Fruit fly (Drosophila melanogaster): ENCODE data around the gene Nup107.

The Nup107 gene

DNA sequence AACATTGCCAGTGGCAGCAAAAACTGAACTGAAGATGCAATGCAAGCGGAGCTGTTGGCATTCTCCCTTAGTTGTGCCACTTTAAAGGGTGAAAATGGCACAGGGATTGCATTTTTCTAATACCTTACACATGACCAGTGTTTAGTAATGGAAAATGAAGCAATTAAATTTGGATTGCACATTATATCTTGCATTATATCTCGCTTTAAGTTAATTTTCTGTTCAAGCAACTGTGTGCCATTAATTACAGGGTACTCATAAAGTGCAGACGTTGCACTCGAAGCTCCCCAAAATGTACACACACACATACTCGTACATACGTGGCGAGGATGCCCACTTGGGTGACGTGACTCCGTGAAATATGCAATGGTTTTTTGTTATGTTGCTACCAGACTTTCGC is 23.8 kb upstream of the Nup107 start:
- TF ChIP-seq Eip75B (GFP tag; optimal IDR thresholded peaks at IDR 0.05): peak; percentile 54
- peak; percentile 51 for TF ChIP-seq cyc (GFP tag; optimal IDR thresholded peaks at IDR 0.05)
- TF ChIP-seq CG3919 (GFP tag; optimal IDR thresholded peaks at IDR 0.05): peak; percentile 56
- no peak for TF ChIP-seq CG9139 (GFP tag; optimal IDR thresholded peaks at IDR 0.05)
- no peak for TF ChIP-seq CG11294 (GFP tag; IDR thresholded peaks at IDR 0.05)
- TF ChIP-seq CG11902 (GFP tag; optimal IDR thresholded peaks at IDR 0.05): peak; percentile 3
- peak; percentile 42 for TF ChIP-seq CG8632 (GFP tag; optimal IDR thresholded peaks at IDR 0.05)
- TF ChIP-seq eg (GFP tag; IDR thresholded peaks at IDR 0.05): no peak
- TF ChIP-seq svp (GFP tag): peak; percentile 69
- peak; percentile 41 for TF ChIP-seq Sox102F (GFP tag; optimal IDR thresholded peaks at IDR 0.05)
- TF ChIP-seq fkh (GFP tag; optimal IDR thresholded peaks at IDR 0.05): no peak
- no peak for TF ChIP-seq dac (GFP tag; optimal IDR thresholded peaks at IDR 0.05)
- no peak for TF ChIP-seq Gug (GFP tag; IDR thresholded peaks at IDR 0.05)
- no peak for TF ChIP-seq CG11762 (GFP tag; optimal IDR thresholded peaks at IDR 0.05; ENCODE audit: insufficient read depth)
- peak; percentile 61 for TF ChIP-seq acj6 (GFP tag; optimal IDR thresholded peaks at IDR 0.05)
- peak; percentile 61 for TF ChIP-seq Ets96B (tag; optimal IDR thresholded peaks at IDR 0.05)
- TF ChIP-seq Sox15 (GFP tag; optimal IDR thresholded peaks at IDR 0.05): peak; percentile 20
- TF ChIP-seq CG3032 (tag; optimal IDR thresholded peaks at IDR 0.05): peak; percentile 38
- TF ChIP-seq Met (GFP tag; optimal IDR thresholded peaks at IDR 0.05): peak; percentile 33
- TF ChIP-seq Eip93F (GFP tag; optimal IDR thresholded peaks at IDR 0.05): no peak
- no peak for TF ChIP-seq CG6808 (GFP tag; optimal IDR thresholded peaks at IDR 0.05)
- TF ChIP-seq CG8319 (GFP tag; optimal IDR thresholded peaks at IDR 0.05): peak; percentile 29
- peak; percentile 50 for TF ChIP-seq CG34406 (GFP tag; optimal IDR thresholded peaks at IDR 0.05)
- TF ChIP-seq Ets21C (GFP tag; optimal IDR thresholded peaks at IDR 0.05): peak; percentile 20
- TF ChIP-seq fd59A (GFP tag; optimal IDR thresholded peaks at IDR 0.05): no peak
- no peak for TF ChIP-seq fd85E (GFP tag; optimal IDR thresholded peaks at IDR 0.05)
- peak in 1 of 2 experiments; percentile 26 for TF ChIP-seq salr (GFP tag; optimal IDR thresholded peaks at IDR 0.05)
- TF ChIP-seq CG15336 (GFP tag; IDR thresholded peaks at IDR 0.05): no peak
- no peak for TF ChIP-seq Hr38 (GFP tag; optimal IDR thresholded peaks at IDR 0.05)
- peak; percentile 21 for TF ChIP-seq CG7368 (GFP tag; optimal IDR thresholded peaks at IDR 0.05)
- TF ChIP-seq esn (GFP tag; optimal IDR thresholded peaks at IDR 0.05): peak; percentile 46
- TF ChIP-seq Smox (GFP tag; optimal IDR thresholded peaks at IDR 0.05): peak; percentile 49
- TF ChIP-seq CG6792 (GFP tag; optimal IDR thresholded peaks at IDR 0.05): peak; percentile 52
- TF ChIP-seq ss (GFP tag; optimal IDR thresholded peaks at IDR 0.05): peak in 1 of 2 experiments; percentile 33
- no peak for TF ChIP-seq CG6276 (GFP tag; optimal IDR thresholded peaks at IDR 0.05)
- TF ChIP-seq Hr39 (GFP tag; optimal IDR thresholded peaks at IDR 0.05): peak; percentile 35
- TF ChIP-seq Lpt (GFP tag; optimal IDR thresholded peaks at IDR 0.05): no peak
- peak; percentile 57 for TF ChIP-seq CG32006 (GFP tag; optimal IDR thresholded peaks at IDR 0.05)
- no peak for TF ChIP-seq CG4318 (GFP tag; optimal IDR thresholded peaks at IDR 0.05)
- no peak for TF ChIP-seq spab (GFP tag; optimal IDR thresholded peaks at IDR 0.05)
- peak; percentile 83 for TF ChIP-seq Eip78C (GFP tag)
- peak; percentile 71 for TF ChIP-seq CG6163 (GFP tag; IDR thresholded peaks at IDR 0.05)
- peak; percentile 53 for TF ChIP-seq CG10631 (GFP tag; optimal IDR thresholded peaks at IDR 0.05)
- TF ChIP-seq CG6854 (GFP tag; optimal IDR thresholded peaks at IDR 0.05): no peak
- TF ChIP-seq Sox14 (GFP tag; optimal IDR thresholded peaks at IDR 0.05): peak; percentile 51
- peak; percentile 63 for TF ChIP-seq CG10669 (GFP tag; optimal IDR thresholded peaks at IDR 0.05)
- TF ChIP-seq Blimp-1 (GFP tag; optimal IDR thresholded peaks at IDR 0.05): no peak
- no peak for TF ChIP-seq net (GFP tag; optimal IDR thresholded peaks at IDR 0.05)
- TF ChIP-seq OdsH (GFP tag; optimal IDR thresholded peaks at IDR 0.05): peak; percentile 37
- peak; percentile 26 for TF ChIP-seq Hr4 (GFP tag; optimal IDR thresholded peaks at IDR 0.05)
- TF ChIP-seq vri (GFP tag; optimal IDR thresholded peaks at IDR 0.05): no peak
- TF ChIP-seq pdm3 (GFP tag; optimal IDR thresholded peaks at IDR 0.05): peak; percentile 51
- TF ChIP-seq achi (GFP tag; optimal IDR thresholded peaks at IDR 0.05): peak; percentile 45
